Worm (Caenorhabditis elegans) whole organism, L1 larva: ENCODE results near the gene K07H8.2.

Experiments
- C04F5.9 ChIP-seq: sonication (generic microtip); optimal IDR thresholded peaks from 2 replicates; lab custom pipeline; 2016; ENCODE audit warnings: missing genetic modification characterization, missing compliant biosample characterization
- C16A3.4 ChIP-seq: fragments of 150-350 bp; optimal IDR thresholded peaks from 2 replicates; lab custom pipeline; 2014; ENCODE audit warnings: missing biosample characterization, missing genetic modification characterization
- C34B4.2 ChIP-seq: sonication (generic microtip); optimal IDR thresholded peaks from 2 replicates; lab custom pipeline; 2017; ENCODE audit warnings: mild to moderate bottlenecking, missing genetic modification characterization, missing compliant biosample characterization
- aha-1 ChIP-seq: fragments of 150-350 bp; optimal IDR thresholded peaks from 2 replicates; lab custom pipeline; 2014; ENCODE audit warnings: missing biosample characterization, missing genetic modification characterization
- ama-1 ChIP-seq: fragments of 150-350 bp; optimal IDR thresholded peaks from 2 replicates; lab custom pipeline; 2014
- ceh-63 ChIP-seq: fragments of 200-800 bp; sonication (Bioruptor generic); optimal IDR thresholded peaks from 2 replicates; lab custom pipeline; 2018; ENCODE audit warnings: mild to moderate bottlenecking, missing genetic modification characterization, missing compliant biosample characterization
- ceh-82 ChIP-seq, 3 experiments: fragments of 150-350 bp in 1 of 3; sonication (generic microtip) in 2 of 3; optimal IDR thresholded peaks; 2 replicates each; lab custom pipeline; 2014 to 2017; ENCODE audit warnings: missing biosample characterization in 3 of 3, missing genetic modification characterization in 3 of 3
- ceh-88 ChIP-seq: fragments of 200-800 bp; sonication (Bioruptor generic); IDR thresholded peaks from 2 replicates; pipeline ENCODE4 v1.3.6; 2022; ENCODE audit warnings: missing genetic modification characterization, missing compliant biosample characterization
- ceh-90 ChIP-seq: sonication (generic microtip); optimal IDR thresholded peaks from 2 replicates; lab custom pipeline; 2016; ENCODE audit warnings: missing genetic modification characterization, missing compliant biosample characterization
- dsc-1 ChIP-seq: sonication (generic microtip); optimal IDR thresholded peaks from 2 replicates; lab custom pipeline; 2016; ENCODE audit warnings: mild to moderate bottlenecking, missing genetic modification characterization, missing compliant biosample characterization
- efl-1 ChIP-seq, 4 experiments: fragments of 150-350 bp; optimal IDR thresholded peaks in 3 of 4; peaks in 1 of 4; 1 replicate in 1 of 4; 2 replicates in 3 of 4; lab custom pipeline; 2014; ENCODE audit warnings: missing biosample characterization in 2 of 4, missing genetic modification characterization in 2 of 4, missing genetic modification reagents in 2 of 4
- egl-13 ChIP-seq: sonication (generic microtip); optimal IDR thresholded peaks from 2 replicates; lab custom pipeline; 2016; ENCODE audit warnings: missing genotype, missing genetic modification reagents, missing genetic modification characterization, missing compliant biosample characterization
- elt-2 ChIP-seq: sonication (generic microtip); optimal IDR thresholded peaks from 2 replicates; lab custom pipeline; 2016; ENCODE audit warnings: missing genetic modification characterization, mild to moderate bottlenecking, inconsistent platforms, missing compliant biosample characterization, missing genetic modification reagents
- elt-3 ChIP-seq, 6 experiments: fragments of 150-350 bp in 1 of 6; sonication (generic microtip); optimal IDR thresholded peaks; 2 replicates each; lab custom pipeline; 2017 to 2018; ENCODE audit warnings: missing biosample characterization in 6 of 6, missing genetic modification characterization in 6 of 6, inconsistent platforms in 1 of 6
- ets-5 ChIP-seq: fragments of 200-800 bp; sonication (Bioruptor generic); IDR thresholded peaks from 2 replicates; pipeline ENCODE4 v1.3.6; 2022; ENCODE audit warnings: missing genetic modification characterization, missing compliant biosample characterization
- fkh-8 ChIP-seq: sonication (generic microtip); optimal IDR thresholded peaks from 2 replicates; lab custom pipeline; 2016; ENCODE audit warnings: mild to moderate bottlenecking, missing genetic modification characterization, missing compliant biosample characterization
- fos-1 ChIP-seq: fragments of 150-350 bp; optimal IDR thresholded peaks from 2 replicates; lab custom pipeline; 2014; ENCODE audit warnings: missing biosample characterization, missing genetic modification characterization
- grh-1 ChIP-seq: fragments of 200-800 bp; sonication (Bioruptor generic); IDR thresholded peaks from 2 replicates; pipeline ENCODE4 v1.3.6; 2022; ENCODE audit warnings: missing genetic modification reagents, missing genetic modification characterization, missing compliant biosample characterization
- hpl-2 ChIP-seq: fragments of 150-350 bp; optimal IDR thresholded peaks from 2 replicates; lab custom pipeline; 2014; ENCODE audit warnings: missing biosample characterization, missing genetic modification reagents, missing genetic modification characterization
- jun-1 ChIP-seq: fragments of 150-350 bp; optimal IDR thresholded peaks from 2 replicates; lab custom pipeline; 2014; ENCODE audit warnings: missing biosample characterization, missing genetic modification reagents, missing genetic modification characterization
- lin-13 ChIP-seq: fragments of 150-350 bp; optimal IDR thresholded peaks from 2 replicates; lab custom pipeline; 2014; ENCODE audit warnings: missing biosample characterization, missing genetic modification reagents, missing genetic modification characterization
- lin-14 ChIP-seq: fragments of 200-800 bp; sonication (Bioruptor generic); optimal IDR thresholded peaks from 2 replicates; lab custom pipeline; 2018; ENCODE audit warnings: mild to moderate bottlenecking, missing genetic modification characterization, moderate library complexity, missing compliant biosample characterization
- lin-15B ChIP-seq: fragments of 150-350 bp; sonication (generic microtip); optimal IDR thresholded peaks from 3 replicates; lab custom pipeline; 2014; ENCODE audit warnings: missing biosample characterization, missing genetic modification characterization
- lin-35 ChIP-seq, 2 experiments: fragments of 150-350 bp; optimal IDR thresholded peaks; 2 replicates each; lab custom pipeline; 2014; ENCODE audit warnings: missing biosample characterization in 2 of 2, missing genetic modification characterization in 2 of 2, missing genetic modification reagents in 2 of 2
- lin-39 ChIP-seq: fragments of 150-350 bp; optimal IDR thresholded peaks from 2 replicates; lab custom pipeline; 2014; ENCODE audit warnings: missing biosample characterization, missing genetic modification reagents, missing genetic modification characterization
- lsy-2 ChIP-seq, 2 experiments: fragments of 150-350 bp; optimal IDR thresholded peaks; 2 replicates each; lab custom pipeline; 2014; ENCODE audit warnings: missing biosample characterization in 2 of 2, missing genetic modification characterization in 2 of 2
- mab-9 ChIP-seq: fragments of 200-800 bp; sonication (Bioruptor generic); IDR thresholded peaks from 2 replicates; pipeline ENCODE4 v1.3.6; 2022; ENCODE audit warnings: missing genetic modification reagents, missing genetic modification characterization, missing compliant biosample characterization
- mef-2 ChIP-seq: fragments of 150-350 bp; optimal IDR thresholded peaks from 2 replicates; lab custom pipeline; 2014; ENCODE audit warnings: missing biosample characterization, missing genetic modification characterization
- nhr-11 ChIP-seq: fragments of 150-350 bp; optimal IDR thresholded peaks from 2 replicates; lab custom pipeline; 2014; ENCODE audit warnings: missing biosample characterization, missing genetic modification characterization
- nhr-28 ChIP-seq: fragments of 150-350 bp; optimal IDR thresholded peaks from 2 replicates; lab custom pipeline; 2014; ENCODE audit warnings: missing biosample characterization, missing genetic modification characterization
- nhr-84 ChIP-seq: sonication (generic microtip); optimal IDR thresholded peaks from 2 replicates; lab custom pipeline; 2017; ENCODE audit warnings: missing biosample characterization, missing genetic modification characterization
- nhr-85 ChIP-seq: sonication (generic microtip); peaks from one replicate; lab custom pipeline; 2016; ENCODE audit warnings: missing genetic modification characterization, inconsistent platforms, missing compliant biosample characterization
- pag-3 ChIP-seq: sonication (generic microtip); optimal IDR thresholded peaks from 2 replicates; lab custom pipeline; 2017; ENCODE audit warnings: missing genetic modification characterization, mild to moderate bottlenecking, missing compliant biosample characterization, antibody characterized with exemption, borderline replicate concordance; ENCODE audit not compliant: insufficient read depth
- pqm-1 ChIP-seq: sonication (generic microtip); optimal IDR thresholded peaks from 3 replicates; lab custom pipeline; 2017; ENCODE audit warnings: missing biosample characterization, missing genetic modification characterization
- snu-23 ChIP-seq: sonication (generic microtip); optimal IDR thresholded peaks from 2 replicates; lab custom pipeline; 2016; ENCODE audit warnings: missing genetic modification characterization, missing compliant biosample characterization
- sox-4 ChIP-seq: sonication (generic microtip); optimal IDR thresholded peaks from 2 replicates; lab custom pipeline; 2016; ENCODE audit warnings: missing genetic modification characterization, missing compliant biosample characterization
- sptf-1 ChIP-seq: fragments of 150-350 bp; optimal IDR thresholded peaks from 2 replicates; lab custom pipeline; 2014; ENCODE audit warnings: missing biosample characterization, missing genetic modification characterization
- sup-37 ChIP-seq: fragments of 200-800 bp; sonication (Bioruptor generic); optimal IDR thresholded peaks from 2 replicates; lab custom pipeline; 2018; ENCODE audit warnings: mild to moderate bottlenecking, missing genetic modification characterization, missing compliant biosample characterization
- tbx-2 ChIP-seq: sonication (generic microtip); optimal IDR thresholded peaks from 2 replicates; lab custom pipeline; 2016; ENCODE audit warnings: missing genetic modification characterization, missing compliant biosample characterization
- tlp-1 ChIP-seq: fragments of 150-350 bp; optimal IDR thresholded peaks from 2 replicates; lab custom pipeline; 2014; ENCODE audit warnings: missing biosample characterization, missing genetic modification characterization
- unc-30 ChIP-seq: sonication (generic microtip); optimal IDR thresholded peaks from 2 replicates; lab custom pipeline; 2017; ENCODE audit warnings: missing biosample characterization, missing genetic modification characterization
- unc-86 ChIP-seq: sonication (generic microtip); optimal IDR thresholded peaks from 2 replicates; lab custom pipeline; 2016; ENCODE audit warnings: missing genetic modification characterization, missing compliant biosample characterization
- unc-98 ChIP-seq: fragments of 200-800 bp; sonication (Bioruptor generic); IDR thresholded peaks from 2 replicates; pipeline ENCODE4 v1.3.6; 2022; ENCODE audit warnings: missing genetic modification characterization, missing compliant biosample characterization
- vab-15 ChIP-seq: sonication (generic microtip); optimal IDR thresholded peaks from 2 replicates; lab custom pipeline; 2017; ENCODE audit warnings: missing genotype, mild to moderate bottlenecking, missing genetic modification characterization, missing compliant biosample characterization
- xbp-1 ChIP-seq: sonication (generic microtip); optimal IDR thresholded peaks from 2 replicates; lab custom pipeline; 2016; ENCODE audit warnings: missing genetic modification characterization, missing compliant biosample characterization
- zag-1 ChIP-seq: fragments of 150-350 bp; optimal IDR thresholded peaks from 2 replicates; lab custom pipeline; 2014; ENCODE audit warnings: missing biosample characterization, missing genetic modification characterization
- zip-4 ChIP-seq: fragments of 200-800 bp; sonication (Bioruptor generic); optimal IDR thresholded peaks from 2 replicates; lab custom pipeline; 2018; ENCODE audit warnings: mild to moderate bottlenecking, missing genetic modification characterization, moderate library complexity, missing compliant biosample characterization
- ztf-11 ChIP-seq, 2 experiments: sonication (generic microtip); optimal IDR thresholded peaks; 2 replicates each; lab custom pipeline; 2016 to 2017; ENCODE audit warnings: missing genetic modification characterization in 2 of 2, missing biosample characterization in 1 of 2, missing compliant biosample characterization in 1 of 2
- ztf-4 ChIP-seq: fragments of 150-350 bp; optimal IDR thresholded peaks from 2 replicates; lab custom pipeline; 2014; ENCODE audit warnings: missing biosample characterization, missing genetic modification characterization

K07H8.2 gene

ce11 chrIV:8247341-8247740 lies 44.0 kb upstream of the K07H8.2 start:
- no peak for TF ChIP-seq mab-9 (GFP tag; lab: Robert Waterston, UW)
- no peak for TF ChIP-seq dsc-1 (tag; lab: Kevin White, UChicago)
- no peak for TF ChIP-seq ets-5 (GFP tag; lab: Robert Waterston, UW)
- TF ChIP-seq ztf-11 (tag; optimal IDR thresholded peaks at IDR 0.05; lab: Kevin White, UChicago), result no peak
- no peak for TF ChIP-seq ama-1 (lab: Kevin White, UChicago)
- TF ChIP-seq lin-14 (GFP tag; lab: Kevin White, UChicago), result peak; percentile 17
- no peak for TF ChIP-seq C34B4.2 (tag; lab: Kevin White, UChicago)
- peak; percentile 81 for TF ChIP-seq nhr-85
- TF ChIP-seq sup-37 (GFP tag; lab: Kevin White, UChicago), result no peak

ce11 chrIV:8251346-8251745 lies 40.0 kb upstream of the K07H8.2 start:
- TF ChIP-seq C16A3.4 (tag; lab: Kevin White, UChicago), result no peak
- TF ChIP-seq elt-2 (tag; lab: Kevin White, UChicago), result peak; percentile 27
- TF ChIP-seq lin-35 (GFP tag; optimal IDR thresholded peaks at IDR 0.05; lab: Kevin White, UChicago), result peak in 1 of 2 experiments; percentile 0

ce11 chrIV:8252856-8253255 lies 38.5 kb upstream of the K07H8.2 start:
- no peak for TF ChIP-seq unc-30
- TF ChIP-seq aha-1 (tag; lab: Kevin White, UChicago), result no peak
- no peak for TF ChIP-seq C04F5.9 (tag; lab: Kevin White, UChicago)
- peak; percentile 80 for TF ChIP-seq snu-23
- TF ChIP-seq C16A3.4 (tag; lab: Kevin White, UChicago), result peak; percentile 64
- peak; percentile 30 for TF ChIP-seq lin-13 (GFP tag; lab: Kevin White, UChicago)
- no peak for TF ChIP-seq mef-2 (tag; lab: Kevin White, UChicago)
- TF ChIP-seq ceh-90 (tag; lab: Kevin White, UChicago), result no peak
- TF ChIP-seq sup-37 (GFP tag; lab: Kevin White, UChicago), result no peak
- no peak for TF ChIP-seq vab-15
- no peak for TF ChIP-seq grh-1 (GFP tag; lab: Robert Waterston, UW)
- peak; percentile 30 for TF ChIP-seq unc-86 (tag; lab: Kevin White, UChicago)
- TF ChIP-seq ztf-11 (tag; optimal IDR thresholded peaks at IDR 0.05; lab: Kevin White, UChicago), result peak in 1 of 2 experiments; percentile 39
- no peak for TF ChIP-seq nhr-84 (tag; lab: Kevin White, UChicago)
- peak; percentile 41 to 86 (median 61) for TF ChIP-seq ceh-82 (tag; optimal IDR thresholded peaks at IDR 0.05; lab: Kevin White, UChicago)
- TF ChIP-seq lin-39 (tag; lab: Kevin White, UChicago), result no peak
- TF ChIP-seq hpl-2 (GFP tag; lab: Kevin White, UChicago), result no peak
- peak; percentile 30 for TF ChIP-seq egl-13 (tag; lab: Kevin White, UChicago)
- no peak for TF ChIP-seq C34B4.2 (tag; lab: Kevin White, UChicago)
- TF ChIP-seq lin-35 (GFP tag; optimal IDR thresholded peaks at IDR 0.05; lab: Kevin White, UChicago), result peak; percentile 66 to 80
- no peak for TF ChIP-seq lin-15B (tag; lab: Kevin White, UChicago)
- no peak for TF ChIP-seq sptf-1 (tag; lab: Kevin White, UChicago)
- no peak for TF ChIP-seq pqm-1
- TF ChIP-seq pag-3 (tag; lab: Kevin White, UChicago), result no peak
- no peak for TF ChIP-seq zag-1 (tag; lab: Kevin White, UChicago)
- no peak for TF ChIP-seq nhr-11 (tag; lab: Kevin White, UChicago)
- TF ChIP-seq efl-1 (optimal IDR thresholded peaks at IDR 0.05; lab: Kevin White, UChicago), result peak; percentile 56
- TF ChIP-seq efl-1 (GFP tag; optimal IDR thresholded peaks at IDR 0.05 in 1 of 2; lab: Kevin White, UChicago), result peak; percentile 51 to 95
- TF ChIP-seq xbp-1, result peak; percentile 64
- no peak for TF ChIP-seq nhr-28 (tag; lab: Kevin White, UChicago)
- TF ChIP-seq jun-1, result no peak
- TF ChIP-seq lsy-2 (tag; optimal IDR thresholded peaks at IDR 0.05; lab: Kevin White, UChicago), result peak; percentile 48 to 72
- no peak for TF ChIP-seq ets-5 (GFP tag; lab: Robert Waterston, UW)
- no peak for TF ChIP-seq tlp-1 (tag; lab: Kevin White, UChicago)
- TF ChIP-seq nhr-85, result peak; percentile 69
- TF ChIP-seq zip-4 (GFP tag; lab: Kevin White, UChicago), result no peak
- TF ChIP-seq unc-98 (GFP tag; lab: Robert Waterston, UW), result no peak
- TF ChIP-seq tbx-2, result peak; percentile 62
- no peak for TF ChIP-seq ztf-4 (tag; lab: Kevin White, UChicago)
- TF ChIP-seq fkh-8 (tag; lab: Kevin White, UChicago), result peak; percentile 65
- TF ChIP-seq fos-1 (tag; lab: Kevin White, UChicago), result no peak
- peak in 1 of 6 experiments; percentile 43 for TF ChIP-seq elt-3 (tag; optimal IDR thresholded peaks at IDR 0.05; lab: Kevin White, UChicago)
- no peak for TF ChIP-seq ceh-63 (GFP tag; lab: Kevin White, UChicago)
- TF ChIP-seq ceh-88 (GFP tag; lab: Robert Waterston, UW), result no peak
- TF ChIP-seq sox-4 (tag; lab: Kevin White, UChicago), result peak; percentile 22
